Worm (Caenorhabditis elegans) whole organism, mixed stage, embryonic: ENCODE measurements around the gene F57G8.7.

Experiments used
- M03D4.4 ChIP-seq: sonication (generic microtip); optimal IDR thresholded peaks from 2 replicates; lab custom pipeline; 2017; ENCODE audit warnings: mild to moderate bottlenecking, missing genetic modification characterization, missing compliant biosample characterization
- bed-3 ChIP-seq: fragments of 200-800 bp; sonication (Bioruptor generic); optimal IDR thresholded peaks from 3 replicates; lab custom pipeline; 2018; ENCODE audit warnings: mild to moderate bottlenecking, missing genetic modification characterization, moderate library complexity, missing compliant biosample characterization
- blmp-1 ChIP-seq: fragments of 150-350 bp; optimal IDR thresholded peaks from 2 replicates; lab custom pipeline; 2014; ENCODE audit warnings: missing biosample characterization, missing genetic modification characterization
- ceh-39 ChIP-seq: fragments of 150-350 bp; optimal IDR thresholded peaks from 2 replicates; lab custom pipeline; 2014; ENCODE audit warnings: missing biosample characterization, missing genetic modification characterization
- ceh-43 ChIP-seq: fragments of 200-800 bp; sonication (Bioruptor generic); optimal IDR thresholded peaks from 2 replicates; lab custom pipeline; 2018; ENCODE audit warnings: mild to moderate bottlenecking, missing genetic modification characterization, moderate library complexity, missing compliant biosample characterization
- ceh-83 ChIP-seq: fragments of 200-800 bp; sonication (Bioruptor generic); optimal IDR thresholded peaks from 2 replicates; lab custom pipeline; 2018; ENCODE audit warnings: mild to moderate bottlenecking, missing genetic modification characterization, missing compliant biosample characterization
- ces-1 ChIP-seq: fragments of 150-350 bp; optimal IDR thresholded peaks from 2 replicates; lab custom pipeline; 2014; ENCODE audit warnings: missing biosample characterization, missing genetic modification reagents, missing genetic modification characterization
- cnd-1 ChIP-seq: fragments of 200-800 bp; sonication (Bioruptor generic); optimal IDR thresholded peaks from 2 replicates; lab custom pipeline; 2018; ENCODE audit warnings: mild to moderate bottlenecking, missing genetic modification characterization, missing compliant biosample characterization
- drap-1 ChIP-seq: fragments of 200-800 bp; sonication (Bioruptor generic); optimal IDR thresholded peaks from 3 replicates; lab custom pipeline; 2018; ENCODE audit warnings: mild to moderate bottlenecking, missing genetic modification characterization, missing compliant biosample characterization
- elt-1 ChIP-seq: sonication (generic microtip); optimal IDR thresholded peaks from 2 replicates; lab custom pipeline; 2017; ENCODE audit warnings: missing genetic modification characterization, mild to moderate bottlenecking, missing compliant biosample characterization, antibody characterized with exemption, moderate library complexity, borderline replicate concordance; ENCODE audit not compliant: insufficient read depth
- elt-3 ChIP-seq: fragments of 150-350 bp; optimal IDR thresholded peaks from 2 replicates; lab custom pipeline; 2014; ENCODE audit warnings: missing biosample characterization, missing genetic modification characterization
- flh-1 ChIP-seq: fragments of 200-800 bp; sonication (Bioruptor generic); optimal IDR thresholded peaks from 2 replicates; lab custom pipeline; 2018; ENCODE audit warnings: mild to moderate bottlenecking, missing genetic modification characterization, moderate library complexity, missing compliant biosample characterization
- ham-2 ChIP-seq: fragments of 200-800 bp; sonication (Bioruptor generic); optimal IDR thresholded peaks from 2 replicates; lab custom pipeline; 2018; ENCODE audit warnings: mild to moderate bottlenecking, missing genetic modification characterization, missing compliant biosample characterization
- hlh-1 ChIP-seq: fragments of 150-350 bp; optimal IDR thresholded peaks from 2 replicates; lab custom pipeline; 2014; ENCODE audit warnings: missing biosample characterization, missing genetic modification reagents, missing genetic modification characterization
- lin-13 ChIP-seq: fragments of 150-350 bp; optimal IDR thresholded peaks from 2 replicates; lab custom pipeline; 2014; ENCODE audit warnings: missing biosample characterization, missing genetic modification characterization
- lin-32 ChIP-seq: fragments of 200-800 bp; sonication (Bioruptor generic); optimal IDR thresholded peaks from 2 replicates; lab custom pipeline; 2018; ENCODE audit warnings: mild to moderate bottlenecking, missing genetic modification characterization, missing compliant biosample characterization
- lsy-2 ChIP-seq: fragments of 150-350 bp; optimal IDR thresholded peaks from 2 replicates; lab custom pipeline; 2014; ENCODE audit warnings: missing biosample characterization, missing genetic modification characterization
- mab-5 ChIP-seq: fragments of 150-350 bp; optimal IDR thresholded peaks from 2 replicates; lab custom pipeline; 2014; ENCODE audit warnings: missing biosample characterization, missing genetic modification characterization
- mep-1 ChIP-seq: fragments of 150-350 bp; optimal IDR thresholded peaks from 2 replicates; lab custom pipeline; 2017; ENCODE audit warnings: missing biosample characterization, missing genetic modification reagents, missing genetic modification characterization, inconsistent platforms
- mls-2 ChIP-seq: sonication (generic microtip); optimal IDR thresholded peaks from 2 replicates; lab custom pipeline; 2016; ENCODE audit warnings: mild to moderate bottlenecking, missing genetic modification characterization, moderate library complexity, missing compliant biosample characterization
- nhr-12 ChIP-seq: fragments of 150-350 bp; optimal IDR thresholded peaks from 2 replicates; lab custom pipeline; 2014; ENCODE audit warnings: missing biosample characterization, missing genetic modification characterization
- nhr-2 ChIP-seq: fragments of 150-350 bp; optimal IDR thresholded peaks from 2 replicates; lab custom pipeline; 2014; ENCODE audit warnings: missing biosample characterization, missing genetic modification characterization
- nhr-28 ChIP-seq: fragments of 150-350 bp; optimal IDR thresholded peaks from 2 replicates; lab custom pipeline; 2014; ENCODE audit warnings: missing biosample characterization, missing genetic modification characterization
- nhr-76 ChIP-seq: sonication (generic microtip); optimal IDR thresholded peaks from 2 replicates; lab custom pipeline; 2017; ENCODE audit warnings: missing biosample characterization, missing genetic modification characterization
- pha-4 ChIP-seq: fragments of 150-350 bp; optimal IDR thresholded peaks from 2 replicates; lab custom pipeline; 2018; ENCODE audit warnings: missing biosample characterization, missing genetic modification reagents, missing genetic modification characterization
- sem-2 ChIP-seq: fragments of 200-800 bp; sonication (Bioruptor generic); optimal IDR thresholded peaks from 2 replicates; lab custom pipeline; 2018; ENCODE audit warnings: mild to moderate bottlenecking, missing genetic modification characterization, missing compliant biosample characterization
- snpc-4 ChIP-seq: fragments of 150-350 bp; optimal IDR thresholded peaks from 2 replicates; lab custom pipeline; 2014; ENCODE audit warnings: missing biosample characterization, missing genetic modification characterization
- sptf-1 ChIP-seq: sonication (generic microtip); optimal IDR thresholded peaks from 2 replicates; lab custom pipeline; 2017; ENCODE audit warnings: mild to moderate bottlenecking, missing genetic modification characterization, moderate library complexity, missing compliant biosample characterization
- tbx-8 ChIP-seq: fragments of 200-800 bp; sonication (Bioruptor generic); optimal IDR thresholded peaks from 2 replicates; lab custom pipeline; 2018; ENCODE audit warnings: mild to moderate bottlenecking, missing genetic modification characterization, moderate library complexity, missing compliant biosample characterization
- unc-120 ChIP-seq: sonication (generic microtip); optimal IDR thresholded peaks from 2 replicates; lab custom pipeline; 2017; ENCODE audit warnings: missing genetic modification characterization, missing compliant biosample characterization; ENCODE audit not compliant: poor library complexity, severe bottlenecking
- unc-39 ChIP-seq: fragments of 150-350 bp; optimal IDR thresholded peaks from 2 replicates; lab custom pipeline; 2014; ENCODE audit warnings: missing biosample characterization, missing genetic modification characterization
- unc-62 ChIP-seq: fragments of 150-350 bp; optimal IDR thresholded peaks from 2 replicates; lab custom pipeline; 2014; ENCODE audit warnings: missing biosample characterization, missing genetic modification reagents, missing genetic modification characterization
- zip-8 ChIP-seq: fragments of 150-350 bp; optimal IDR thresholded peaks from 2 replicates; lab custom pipeline; 2014; ENCODE audit warnings: missing biosample characterization, missing genetic modification characterization
- ztf-11 ChIP-seq: fragments of 150-350 bp; optimal IDR thresholded peaks from 2 replicates; lab custom pipeline; 2014; ENCODE audit warnings: missing biosample characterization, missing genetic modification characterization

F57G8.7 gene

DNA sequence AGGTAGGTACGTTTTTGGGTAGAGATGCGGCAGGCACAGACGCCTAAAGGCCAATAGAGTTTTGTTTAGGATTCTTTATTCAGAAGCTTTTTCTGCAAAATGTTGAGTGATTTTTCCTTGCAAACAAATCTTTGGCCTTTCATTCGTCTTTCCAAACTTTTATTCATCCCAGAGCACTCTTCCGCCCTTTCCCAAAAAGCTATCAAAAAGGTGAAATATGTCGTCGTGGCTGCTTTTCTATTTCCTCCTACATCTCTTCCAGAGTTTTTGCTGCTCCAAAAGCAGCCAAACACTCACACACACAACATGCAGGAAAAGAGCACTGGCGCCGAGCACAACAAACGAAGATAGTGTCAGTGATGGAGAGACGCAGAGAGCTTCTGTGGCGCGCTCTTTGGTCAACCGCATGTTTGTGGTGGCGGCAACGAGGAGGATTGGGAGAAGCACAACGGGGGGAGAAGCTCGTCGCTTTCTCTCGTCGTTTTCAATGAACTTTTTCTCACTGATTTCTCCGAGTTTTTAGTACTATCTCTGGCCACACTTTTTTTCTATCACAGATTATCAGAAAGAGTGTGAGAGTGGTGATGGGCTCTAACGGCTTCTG lies 21.9 kb downstream of the F57G8.7 start:
- peak; percentile 0 for TF ChIP-seq mep-1 (tag; lab: Kevin White, UChicago)
- TF ChIP-seq elt-1 (tag; lab: Kevin White, UChicago): no peak
- TF ChIP-seq sem-2: no peak
- TF ChIP-seq drap-1: peak; percentile 33
- no peak for TF ChIP-seq zip-8
- no peak for TF ChIP-seq ceh-39 (tag; lab: Kevin White, UChicago)
- TF ChIP-seq lsy-2 (tag; lab: Kevin White, UChicago): no peak
- TF ChIP-seq elt-3 (tag; lab: Kevin White, UChicago): no peak
- no peak for TF ChIP-seq M03D4.4 (tag; lab: Kevin White, UChicago)
- peak; percentile 77 for TF ChIP-seq unc-120 (tag; lab: Kevin White, UChicago)

- TF ChIP-seq unc-120 (tag; lab: Kevin White, UChicago) (no peak), lin-32 (GFP tag; lab: Kevin White, UChicago) (no peak), pha-4 (tag; lab: Kevin White, UChicago) (no peak), blmp-1 (tag; lab: Kevin White, UChicago) (no peak)
Observed at ce11 chrV:16351757-16352156, 22.8 kb downstream of the F57G8.7 start.

DNA sequence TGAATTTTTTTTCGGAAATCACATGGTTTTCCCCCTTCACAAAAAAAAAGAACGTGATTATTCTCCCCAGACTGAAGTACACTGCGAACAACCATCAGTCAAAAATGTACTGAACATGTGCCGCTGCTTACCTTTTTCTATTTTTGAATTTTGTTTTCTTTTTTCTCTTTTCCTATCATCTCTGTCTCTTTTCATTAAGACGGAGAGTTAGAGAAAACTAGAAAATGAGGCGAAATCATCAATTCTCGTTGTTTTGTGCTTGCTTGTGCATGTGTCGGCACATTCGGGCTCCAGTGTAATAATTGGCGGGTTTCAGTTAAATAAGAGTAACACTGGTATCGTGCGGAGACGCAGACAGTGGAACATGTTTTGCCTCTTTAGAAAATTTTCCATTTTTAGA lies 23.3 kb downstream of the F57G8.7 start:
- TF ChIP-seq elt-3 (tag; lab: Kevin White, UChicago): no peak
- no peak for TF ChIP-seq nhr-12 (tag; lab: Kevin White, UChicago)
- TF ChIP-seq unc-39 (tag; lab: Kevin White, UChicago): no peak
- peak; percentile 67 for TF ChIP-seq unc-120 (tag; lab: Kevin White, UChicago)
- no peak for TF ChIP-seq zip-8
- TF ChIP-seq ceh-43 (GFP tag; lab: Kevin White, UChicago): no peak
- TF ChIP-seq drap-1: no peak
- TF ChIP-seq cnd-1 (tag; lab: Kevin White, UChicago): no peak
- no peak for TF ChIP-seq mls-2
- peak; percentile 39 for TF ChIP-seq hlh-1
- TF ChIP-seq mab-5 (tag; lab: Kevin White, UChicago): no peak
- no peak for TF ChIP-seq ces-1 (GFP tag; lab: Kevin White, UChicago)
- TF ChIP-seq elt-1 (tag; lab: Kevin White, UChicago): no peak
- no peak for TF ChIP-seq mep-1 (tag; lab: Kevin White, UChicago)
- no peak for TF ChIP-seq ceh-83 (GFP tag; lab: Kevin White, UChicago)
- TF ChIP-seq M03D4.4 (tag; lab: Kevin White, UChicago): no peak
- TF ChIP-seq unc-62 (GFP tag; lab: Kevin White, UChicago): peak; percentile 12
- no peak for TF ChIP-seq sem-2
- no peak for TF ChIP-seq flh-1 (GFP tag; lab: Kevin White, UChicago)
- no peak for TF ChIP-seq ham-2 (GFP tag; lab: Kevin White, UChicago)

ce11 chrV:16354675-16355074 lies 25.7 kb downstream of the F57G8.7 start:
- TF ChIP-seq blmp-1 (tag; lab: Kevin White, UChicago) (no peak), ham-2 (GFP tag; lab: Kevin White, UChicago) (no peak), mab-5 (tag; lab: Kevin White, UChicago) (no peak), lsy-2 (tag; lab: Kevin White, UChicago) (no peak), unc-120 (tag; lab: Kevin White, UChicago) (no peak), mep-1 (tag; lab: Kevin White, UChicago) (no peak), mls-2 (no peak), tbx-8 (no peak), flh-1 (GFP tag; lab: Kevin White, UChicago) (no peak), pha-4 (tag; lab: Kevin White, UChicago) (no peak)

DNA sequence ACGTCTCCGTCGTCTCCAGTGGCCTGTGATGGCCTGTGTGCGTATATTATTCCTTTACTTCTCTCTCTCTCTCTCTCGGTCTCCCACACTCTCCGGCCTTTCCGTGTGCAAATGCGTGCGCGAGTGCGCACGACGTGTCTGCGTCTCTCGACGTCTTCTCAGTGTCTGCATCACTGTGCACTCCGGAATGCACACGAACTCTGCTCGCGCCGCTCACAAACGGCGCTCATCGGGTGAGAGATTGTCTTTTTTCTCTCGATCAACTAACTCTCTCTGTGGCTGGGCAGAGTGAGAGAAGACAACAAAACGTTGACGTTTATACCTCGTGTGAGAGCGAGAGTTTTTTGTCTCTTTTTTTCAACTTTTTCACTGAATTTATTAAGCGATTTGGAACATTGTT lies 27.0 kb downstream of the F57G8.7 start:
- no peak for TF ChIP-seq ceh-43 (GFP tag; lab: Kevin White, UChicago)
- no peak for TF ChIP-seq bed-3 (GFP tag; lab: Kevin White, UChicago)
- TF ChIP-seq ham-2 (GFP tag; lab: Kevin White, UChicago): peak; percentile 55
- TF ChIP-seq nhr-2 (tag; lab: Kevin White, UChicago): peak; percentile 85
- peak; percentile 51 for TF ChIP-seq ztf-11 (tag; lab: Kevin White, UChicago)
- peak; percentile 76 for TF ChIP-seq ces-1 (GFP tag; lab: Kevin White, UChicago)
- TF ChIP-seq flh-1 (GFP tag; lab: Kevin White, UChicago): no peak
- no peak for TF ChIP-seq sem-2
- peak; percentile 22 for TF ChIP-seq hlh-1
- no peak for TF ChIP-seq nhr-76 (tag; lab: Kevin White, UChicago)
- TF ChIP-seq blmp-1 (tag; lab: Kevin White, UChicago): peak; percentile 42
- peak; percentile 47 for TF ChIP-seq unc-62 (GFP tag; lab: Kevin White, UChicago)
- no peak for TF ChIP-seq unc-39 (tag; lab: Kevin White, UChicago)
- TF ChIP-seq lin-13 (tag; lab: Kevin White, UChicago): peak; percentile 42
- TF ChIP-seq nhr-28 (tag; lab: Kevin White, UChicago): no peak
- TF ChIP-seq nhr-12 (tag; lab: Kevin White, UChicago): no peak
- peak; percentile 59 for TF ChIP-seq unc-120 (tag; lab: Kevin White, UChicago)
- no peak for TF ChIP-seq mab-5 (tag; lab: Kevin White, UChicago)
- no peak for TF ChIP-seq lin-32 (GFP tag; lab: Kevin White, UChicago)
- TF ChIP-seq lsy-2 (tag; lab: Kevin White, UChicago): peak; percentile 22
- TF ChIP-seq zip-8: no peak
- peak; percentile 70 for TF ChIP-seq pha-4 (tag; lab: Kevin White, UChicago)
- TF ChIP-seq mep-1 (tag; lab: Kevin White, UChicago): peak; percentile 42
- peak; percentile 37 for TF ChIP-seq drap-1
- peak; percentile 65 for TF ChIP-seq sptf-1 (tag; lab: Kevin White, UChicago)
- peak; percentile 8 for TF ChIP-seq M03D4.4 (tag; lab: Kevin White, UChicago)
- no peak for TF ChIP-seq snpc-4 (tag; lab: Kevin White, UChicago)
- TF ChIP-seq elt-3 (tag; lab: Kevin White, UChicago): peak; percentile 58
- peak; percentile 49 for TF ChIP-seq ceh-39 (tag; lab: Kevin White, UChicago)
- no peak for TF ChIP-seq ceh-83 (GFP tag; lab: Kevin White, UChicago)
- no peak for TF ChIP-seq tbx-8
- TF ChIP-seq elt-1 (tag; lab: Kevin White, UChicago): no peak
- peak; percentile 33 for TF ChIP-seq cnd-1 (tag; lab: Kevin White, UChicago)
